Worm (Caenorhabditis elegans) whole organism, young adult: ENCODE data around the gene C27H6.9.
A peak's percentile ranks its signal among the peaks of the same experiment; 100 is the strongest.

Experiments used
- B0019.2 ChIP-seq: fragments of 200-800 bp; sonication (Bioruptor generic); conservative IDR thresholded peaks from 2 replicates; pipeline ENCODE4 v1.3.6; 2022; ENCODE audit warnings: missing genetic modification reagents, missing genetic modification characterization, missing compliant biosample characterization
- C17E4.6 ChIP-seq: fragments of 200-800 bp; sonication (Bioruptor generic); IDR thresholded peaks from 2 replicates; pipeline ENCODE4 v1.3.6; 2022; ENCODE audit warnings: missing genetic modification reagents, missing genetic modification characterization, missing compliant biosample characterization
- D2030.7 ChIP-seq: fragments of 200-800 bp; sonication (Bioruptor generic); IDR thresholded peaks from 2 replicates; pipeline ENCODE4 v1.3.6; 2022; ENCODE audit warnings: missing genetic modification reagents, missing genetic modification characterization, missing compliant biosample characterization
- F10E7.11 ChIP-seq: sonication (generic microtip); optimal IDR thresholded peaks from 2 replicates; lab custom pipeline; 2017; ENCODE audit warnings: mild to moderate bottlenecking, missing genetic modification characterization, moderate library complexity, missing compliant biosample characterization
- F33H1.4 ChIP-seq: fragments of 200-800 bp; sonication (Bioruptor generic); IDR thresholded peaks from 2 replicates; pipeline ENCODE4 v1.3.6; 2022; ENCODE audit warnings: missing genetic modification reagents, missing genetic modification characterization, missing compliant biosample characterization
- F49E8.2 ChIP-seq: sonication (generic microtip); optimal IDR thresholded peaks from 3 replicates; lab custom pipeline; 2017; ENCODE audit warnings: missing genetic modification characterization, mild to moderate bottlenecking, missing compliant biosample characterization, antibody characterized with exemption, moderate library complexity; ENCODE audit not compliant: insufficient read depth
- F55B11.4 ChIP-seq: sonication (generic microtip); optimal IDR thresholded peaks from 2 replicates; lab custom pipeline; 2016; ENCODE audit warnings: missing compliant biosample characterization, missing genetic modification characterization, borderline replicate concordance; ENCODE audit not compliant: insufficient read depth
- F57C9.4 ChIP-seq: sonication (generic microtip); optimal IDR thresholded peaks from 2 replicates; lab custom pipeline; 2017; ENCODE audit warnings: mild to moderate bottlenecking, missing genetic modification characterization, missing compliant biosample characterization
- T07F8.4 ChIP-seq: sonication (generic microtip); optimal IDR thresholded peaks from 2 replicates; lab custom pipeline; 2016; ENCODE audit warnings: mild to moderate bottlenecking, missing genetic modification characterization, moderate library complexity, missing compliant biosample characterization
- Y53G8AR.9 ChIP-seq: fragments of 200-800 bp; sonication (Bioruptor generic); conservative IDR thresholded peaks from 2 replicates; pipeline ENCODE4 v1.3.6; 2022; ENCODE audit warnings: missing genetic modification reagents, missing genetic modification characterization, missing compliant biosample characterization
- Y56A3A.18 ChIP-seq: fragments of 200-800 bp; sonication (Bioruptor generic); IDR thresholded peaks from 2 replicates; pipeline ENCODE4 v1.3.6; 2022; ENCODE audit warnings: missing genetic modification reagents, missing genetic modification characterization, missing compliant biosample characterization
- Y79H2A.3 ChIP-seq: fragments of 200-800 bp; sonication (Bioruptor generic); conservative IDR thresholded peaks from 2 replicates; pipeline ENCODE4 v1.3.6; 2022; ENCODE audit warnings: missing genetic modification reagents, missing genetic modification characterization, missing compliant biosample characterization
- ZK185.1 ChIP-seq: sonication (generic microtip); optimal IDR thresholded peaks from 2 replicates; lab custom pipeline; 2016; ENCODE audit warnings: mild to moderate bottlenecking, missing genetic modification characterization, missing compliant biosample characterization; ENCODE audit not compliant: poor library complexity, severe bottlenecking
- atf-7 ChIP-seq: sonication (generic microtip); optimal IDR thresholded peaks from 2 replicates; lab custom pipeline; 2017; ENCODE audit warnings: mild to moderate bottlenecking, missing genetic modification characterization, missing compliant biosample characterization
- bed-1 ChIP-seq: fragments of 200-800 bp; sonication (Bioruptor generic); IDR thresholded peaks from 2 replicates; pipeline ENCODE4 v1.3.6; 2022; ENCODE audit warnings: missing genetic modification reagents, missing genetic modification characterization, missing compliant biosample characterization
- ccch-3 ChIP-seq: fragments of 200-800 bp; sonication (Bioruptor generic); optimal IDR thresholded peaks from 2 replicates; lab custom pipeline; 2018; ENCODE audit warnings: mild to moderate bottlenecking, missing genetic modification characterization, missing compliant biosample characterization
- ceh-100 ChIP-seq: fragments of 200-800 bp; sonication (Bioruptor generic); IDR thresholded peaks from 2 replicates; pipeline ENCODE4 v1.3.6; 2022; ENCODE audit warnings: missing genetic modification reagents, missing genetic modification characterization, missing compliant biosample characterization
- dpl-1 ChIP-seq: fragments of 150-350 bp; optimal IDR thresholded peaks from 2 replicates; lab custom pipeline; 2014; ENCODE audit warnings: missing biosample characterization, missing genetic modification reagents, missing genetic modification characterization
- efl-1 ChIP-seq: fragments of 150-350 bp; optimal IDR thresholded peaks from 2 replicates; lab custom pipeline; 2014; ENCODE audit warnings: missing biosample characterization, missing genetic modification reagents, missing genetic modification characterization
- ets-4 ChIP-seq: fragments of 200-800 bp; sonication (Bioruptor generic); optimal IDR thresholded peaks from 2 replicates; lab custom pipeline; 2018; ENCODE audit warnings: mild to moderate bottlenecking, missing genetic modification characterization, missing compliant biosample characterization
- fkh-3 ChIP-seq: sonication (generic microtip); optimal IDR thresholded peaks from 2 replicates; lab custom pipeline; 2016; ENCODE audit warnings: mild to moderate bottlenecking, missing genetic modification characterization, missing compliant biosample characterization
- let-526 ChIP-seq: fragments of 200-800 bp; sonication (Bioruptor generic); IDR thresholded peaks from 2 replicates; pipeline ENCODE4 v1.3.6; 2022; ENCODE audit warnings: missing genetic modification reagents, missing genetic modification characterization, missing compliant biosample characterization
- lin-26 ChIP-seq: fragments of 200-800 bp; sonication (Bioruptor generic); IDR thresholded peaks from 2 replicates; pipeline ENCODE4 v1.3.6; 2022; ENCODE audit warnings: missing genetic modification reagents, missing genetic modification characterization, missing compliant biosample characterization
- lir-1 ChIP-seq: fragments of 200-800 bp; sonication (Bioruptor generic); conservative IDR thresholded peaks from 2 replicates; pipeline ENCODE4 v1.3.6; 2022; ENCODE audit warnings: missing genetic modification reagents, missing genetic modification characterization, missing compliant biosample characterization
- madf-6 ChIP-seq: fragments of 200-800 bp; sonication (Bioruptor generic); IDR thresholded peaks from 2 replicates; pipeline ENCODE4 v1.3.6; 2022; ENCODE audit warnings: missing genetic modification reagents, missing genetic modification characterization, missing compliant biosample characterization
- madf-8 ChIP-seq: fragments of 200-800 bp; sonication (Bioruptor generic); conservative IDR thresholded peaks from 2 replicates; pipeline ENCODE4 v1.3.6; 2022; ENCODE audit warnings: missing genetic modification reagents, missing genetic modification characterization, missing compliant biosample characterization
- nfya-1 ChIP-seq: sonication (generic microtip); optimal IDR thresholded peaks from 2 replicates; lab custom pipeline; 2017; ENCODE audit warnings: antibody characterized with exemption, missing compliant biosample characterization, missing genetic modification characterization, borderline replicate concordance; ENCODE audit not compliant: insufficient read depth
- nhr-179 ChIP-seq: sonication (generic microtip); optimal IDR thresholded peaks from 2 replicates; lab custom pipeline; 2016; ENCODE audit warnings: mild to moderate bottlenecking, missing genetic modification characterization, missing compliant biosample characterization
- nhr-27 ChIP-seq: fragments of 200-800 bp; sonication (Bioruptor generic); optimal IDR thresholded peaks from 2 replicates; lab custom pipeline; 2018; ENCODE audit warnings: mild to moderate bottlenecking, missing genetic modification characterization, moderate library complexity, missing compliant biosample characterization
- rcor-1 ChIP-seq: fragments of 200-800 bp; sonication (Bioruptor generic); IDR thresholded peaks from 2 replicates; pipeline ENCODE4 v1.3.6; 2022; ENCODE audit warnings: missing genetic modification reagents, missing genetic modification characterization, missing compliant biosample characterization
- rpc-1 ChIP-seq, 2 experiments: fragments of 150-350 bp in 1 of 2; sonication (generic microtip) in 1 of 2; optimal IDR thresholded peaks; 2 replicates each; lab custom pipeline; 2014 to 2018; ENCODE audit warnings: missing biosample characterization in 1 of 2, missing genetic modification characterization in 1 of 2, missing genetic modification reagents in 1 of 2, missing genotype in 1 of 2
- sdz-38 ChIP-seq: sonication (generic microtip); optimal IDR thresholded peaks from 2 replicates; lab custom pipeline; 2016; ENCODE audit warnings: missing genotype, missing genetic modification characterization, missing compliant biosample characterization
- sea-2 ChIP-seq: fragments of 200-800 bp; sonication (Bioruptor generic); IDR thresholded peaks from 2 replicates; pipeline ENCODE4 v1.3.6; 2022; ENCODE audit warnings: missing genetic modification characterization, missing compliant biosample characterization
- xnd-1 ChIP-seq: sonication (generic microtip); optimal IDR thresholded peaks from 2 replicates; lab custom pipeline; 2016; ENCODE audit warnings: missing genotype, missing genetic modification reagents, missing genetic modification characterization, missing compliant biosample characterization
- ztf-18 ChIP-seq: sonication (generic microtip); optimal IDR thresholded peaks from 2 replicates; lab custom pipeline; 2016; ENCODE audit warnings: missing genotype, mild to moderate bottlenecking, missing genetic modification characterization, missing compliant biosample characterization
- ztf-6 ChIP-seq: fragments of 200-800 bp; sonication (Bioruptor generic); IDR thresholded peaks from 2 replicates; pipeline ENCODE4 v1.3.6; 2022; ENCODE audit warnings: missing genetic modification reagents, missing genetic modification characterization, missing compliant biosample characterization

Gene C27H6.9

DNA sequence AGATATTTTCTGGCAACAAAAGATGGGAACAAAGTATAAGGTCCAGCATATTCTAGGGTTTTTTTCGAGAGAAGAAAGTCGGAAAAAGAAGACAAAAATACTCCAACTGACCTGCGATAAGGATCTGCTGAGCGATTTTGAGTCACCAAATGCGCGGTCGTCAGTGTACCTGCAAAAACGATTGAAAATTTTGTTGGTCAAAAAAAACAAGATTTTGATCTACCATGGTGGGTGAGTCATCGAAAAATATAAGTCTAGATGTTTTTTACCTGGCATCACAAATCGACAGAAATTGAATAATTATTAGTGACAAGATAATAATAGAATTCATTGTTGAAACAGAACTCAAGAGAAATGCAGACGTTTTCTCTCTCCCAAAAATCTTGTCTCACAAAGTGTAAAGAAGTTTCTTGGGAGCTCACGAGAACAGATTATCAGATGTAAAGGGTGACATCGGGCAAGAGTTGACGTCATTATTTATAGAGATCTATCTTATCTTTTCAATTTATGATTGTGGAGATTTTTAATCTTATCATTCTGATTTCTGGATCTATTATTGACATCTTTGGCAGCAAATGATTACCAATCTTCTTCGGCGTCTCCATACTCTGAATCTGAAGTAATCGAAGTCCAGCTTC lies 2.7 kb downstream of the C27H6.9 start:
- no peak for TF ChIP-seq atf-7 (tag; lab: Kevin White, UChicago)
- no peak for TF ChIP-seq nfya-1 (tag; lab: Kevin White, UChicago)
- no peak for TF ChIP-seq lin-26 (GFP tag; lab: Robert Waterston, UW)
- TF ChIP-seq Y53G8AR.9 (GFP tag; lab: Robert Waterston, UW): no peak
- TF ChIP-seq sea-2 (GFP tag; lab: Robert Waterston, UW): no peak
- TF ChIP-seq xnd-1 (tag; lab: Kevin White, UChicago): peak; percentile 52
- TF ChIP-seq rcor-1 (GFP tag; lab: Robert Waterston, UW): no peak
- TF ChIP-seq efl-1 (GFP tag; lab: Kevin White, UChicago): peak; percentile 64
- TF ChIP-seq ceh-100: no peak
- no peak for TF ChIP-seq ztf-6
- no peak for TF ChIP-seq ZK185.1 (tag; lab: Kevin White, UChicago)
- no peak for TF ChIP-seq Y79H2A.3
- no peak for TF ChIP-seq D2030.7 (GFP tag; lab: Robert Waterston, UW)
- peak; percentile 75 for TF ChIP-seq madf-6 (GFP tag; lab: Robert Waterston, UW)
- TF ChIP-seq madf-8 (GFP tag; lab: Robert Waterston, UW): peak; percentile 51
- no peak for TF ChIP-seq F33H1.4 (GFP tag; lab: Robert Waterston, UW)

DNA sequence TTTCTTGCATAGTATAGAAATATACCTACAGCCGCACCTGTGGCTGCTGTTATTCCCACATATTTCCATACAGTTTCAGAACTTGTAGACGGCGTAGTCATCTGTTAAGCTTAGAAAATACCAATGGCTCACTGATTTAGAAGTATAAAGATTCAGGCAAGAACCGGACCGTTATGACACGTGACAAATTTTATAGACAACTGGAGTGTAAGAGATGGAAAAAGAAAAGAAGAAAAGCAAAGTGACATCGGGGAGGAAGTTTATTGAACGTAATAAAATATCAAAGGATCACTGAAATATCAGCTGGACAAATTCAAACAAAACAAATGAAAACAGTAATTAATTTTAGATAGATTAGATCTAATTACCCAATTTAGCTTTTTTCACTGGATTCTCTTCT lies 3.5 kb downstream of the C27H6.9 start, which contains the start of gene rmd-2:
TSS of gene rmd-2 (minus strand) at position 101 of the 400 bp plus-strand sequence.
- no peak for TF ChIP-seq lin-26 (GFP tag; lab: Robert Waterston, UW)
- TF ChIP-seq Y56A3A.18 (GFP tag; lab: Robert Waterston, UW): no peak
- no peak for TF ChIP-seq bed-1 (GFP tag; lab: Robert Waterston, UW)
- no peak for TF ChIP-seq T07F8.4
- no peak for TF ChIP-seq fkh-3 (tag; lab: Kevin White, UChicago)
- TF ChIP-seq ztf-18: no peak
- no peak for TF ChIP-seq sea-2 (GFP tag; lab: Robert Waterston, UW)
- TF ChIP-seq Y53G8AR.9 (GFP tag; lab: Robert Waterston, UW): no peak
- TF ChIP-seq nhr-27: no peak
- no peak for TF ChIP-seq ceh-100
- no peak for TF ChIP-seq B0019.2 (GFP tag; lab: Robert Waterston, UW)
- TF ChIP-seq ets-4 (GFP tag; lab: Kevin White, UChicago): no peak
- no peak for TF ChIP-seq F55B11.4 (tag; lab: Kevin White, UChicago)

DNA sequence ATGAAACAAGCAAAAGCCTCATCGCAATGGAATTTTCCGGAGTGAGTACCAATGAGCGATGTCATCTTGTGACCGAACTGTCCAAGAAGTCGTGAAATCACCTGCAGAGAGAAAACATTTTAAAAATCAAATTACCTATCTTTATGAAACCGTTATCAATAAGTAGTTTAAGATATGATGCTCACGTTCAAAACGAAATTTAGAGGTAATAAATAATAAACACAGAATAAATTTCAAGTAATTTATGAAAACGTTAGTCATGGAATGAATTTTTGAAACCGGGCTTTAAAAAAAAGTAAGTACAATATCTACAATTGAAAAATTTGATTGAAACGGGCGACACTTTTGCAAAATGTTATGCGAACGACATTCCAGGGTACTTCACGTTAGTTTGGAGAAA lies 5.0 kb downstream of the C27H6.9 start, which contains the start of gene C27H6.8:
TSS of gene C27H6.8 (minus strand) at position 101 of the 400 bp plus-strand sequence.
- TF ChIP-seq dpl-1 (GFP tag; lab: Kevin White, UChicago): no peak
- no peak for TF ChIP-seq ccch-3 (GFP tag; lab: Kevin White, UChicago)
- TF ChIP-seq sdz-38 (tag; lab: Kevin White, UChicago): no peak
- TF ChIP-seq lir-1 (GFP tag; lab: Robert Waterston, UW): no peak
- TF ChIP-seq F57C9.4 (tag; lab: Kevin White, UChicago): no peak
- TF ChIP-seq C17E4.6 (GFP tag; lab: Robert Waterston, UW): no peak
- no peak for TF ChIP-seq nhr-179
- TF ChIP-seq F49E8.2: no peak
- TF ChIP-seq rpc-1 (optimal IDR thresholded peaks at IDR 0.05; lab: Kevin White, UChicago): no peak
- TF ChIP-seq rpc-1 (tag; optimal IDR thresholded peaks at IDR 0.05; lab: Kevin White, UChicago): no peak
- no peak for TF ChIP-seq let-526 (GFP tag; lab: Robert Waterston, UW)
- TF ChIP-seq F10E7.11 (tag; lab: Kevin White, UChicago): no peak
